Worm (Caenorhabditis elegans) whole organism, midembryonic: ENCODE data around the gene ZC155.4.

Experiments
- T22C8.4 ChIP-seq: fragments of 200-800 bp; sonication (Bioruptor generic); IDR thresholded peaks from 2 replicates; pipeline ENCODE4 v1.3.6; 2022; ENCODE audit warnings: missing genetic modification characterization, missing compliant biosample characterization
- klf-2 ChIP-seq: fragments of 200-800 bp; sonication (Bioruptor generic); conservative IDR thresholded peaks from 2 replicates; pipeline ENCODE4 v1.3.6; 2022; ENCODE audit warnings: missing genetic modification reagents, missing genetic modification characterization, missing compliant biosample characterization
- ref-1 ChIP-seq: fragments of 200-800 bp; sonication (Bioruptor generic); conservative IDR thresholded peaks from 2 replicates; pipeline ENCODE4 v1.3.6; 2022; ENCODE audit warnings: missing genetic modification reagents, missing genetic modification characterization, missing compliant biosample characterization
- ztf-23 ChIP-seq: fragments of 200-800 bp; sonication (Bioruptor generic); IDR thresholded peaks from 2 replicates; pipeline ENCODE4 v1.3.6; 2022; ENCODE audit warnings: missing genetic modification reagents, missing genetic modification characterization, missing compliant biosample characterization
- ztf-29 ChIP-seq: fragments of 200-800 bp; sonication (Bioruptor generic); IDR thresholded peaks from 2 replicates; pipeline ENCODE4 v1.3.6; 2022; ENCODE audit warnings: missing genetic modification reagents, missing genetic modification characterization, missing compliant biosample characterization

DNA sequence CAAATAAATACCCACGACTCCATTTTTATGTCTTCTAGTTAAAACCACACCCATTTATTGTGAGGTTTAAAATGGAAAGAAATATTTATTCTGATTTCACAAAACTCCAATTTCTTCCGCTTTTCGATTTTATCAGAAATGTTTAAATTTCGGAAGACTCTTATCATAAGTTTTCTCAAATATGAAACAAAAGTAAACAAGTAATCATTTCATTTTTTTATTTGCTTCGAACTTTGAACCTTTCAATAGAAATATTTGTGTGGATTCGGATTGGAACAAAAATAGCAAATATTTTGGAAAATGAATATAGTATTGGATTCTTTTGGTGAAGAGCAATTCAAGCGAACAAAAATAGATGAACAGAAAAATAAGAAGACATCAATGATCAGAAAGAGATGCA, 6.5 kb upstream of the ZC155.4 start:
- TF ChIP-seq T22C8.4 (no peak), ztf-29 (GFP tag; lab: Robert Waterston, UW) (no peak), ztf-23 (GFP tag; lab: Robert Waterston, UW) (no peak), klf-2 (GFP tag; lab: Robert Waterston, UW) (no peak), ref-1 (GFP tag; lab: Robert Waterston, UW) (no peak)
